Worm (Caenorhabditis elegans): ENCODE data around the gene tmem-138.
A peak's percentile ranks its signal among the peaks of the same experiment; 100 is the strongest.

The tmem-138 gene

ce11 chrII:8160916-8161315 lies 3.8 kb downstream of the tmem-138 start:
- TF ChIP-seq mab-5 (tag; optimal IDR thresholded peaks at IDR 0.05) (no peak), nhr-6 (tag; optimal IDR thresholded peaks at IDR 0.05) (no peak), lin-13 (GFP tag; optimal IDR thresholded peaks at IDR 0.05) (no peak), aly-2 (tag; optimal IDR thresholded peaks at IDR 0.05) (no peak), dmd-4 (tag; optimal IDR thresholded peaks at IDR 0.05) (no peak), elt-1 (tag; optimal IDR thresholded peaks at IDR 0.05) (no peak), lsy-2 (tag; optimal IDR thresholded peaks at IDR 0.05) (no peak), Y55F3AM.14 (GFP tag; optimal IDR thresholded peaks at IDR 0.05) (no peak)

ce11 chrII:8162120-8162648 lies 5.1 kb downstream of the tmem-138 start, which contains the start of the genes emb-27 and rrf-3:
Gene emb-27 (minus strand): TSS chrII:8162170.
Gene rrf-3 (plus strand): TSS chrII:8162465.
- TF ChIP-seq ceh-16 (tag; optimal IDR thresholded peaks at IDR 0.05) (no peak), nhr-23 (tag; optimal IDR thresholded peaks at IDR 0.05) (no peak), alr-1 (tag; optimal IDR thresholded peaks at IDR 0.05) (no peak), unc-55 (GFP tag; optimal IDR thresholded peaks at IDR 0.05) (no peak), lsy-2 (tag; optimal IDR thresholded peaks at IDR 0.05) (peak; percentile 15 to 78), ZK546.5 (tag; optimal IDR thresholded peaks at IDR 0.05) (no peak), unc-62 (GFP tag; optimal IDR thresholded peaks at IDR 0.05) (no peak), fos-1 (tag; optimal IDR thresholded peaks at IDR 0.05) (peak; percentile 22), ztf-4 (tag; optimal IDR thresholded peaks at IDR 0.05) (no peak), aly-2 (tag; optimal IDR thresholded peaks at IDR 0.05) (no peak), C34F6.9 (tag; optimal IDR thresholded peaks at IDR 0.05) (peak; percentile 92), nhr-129 (tag; optimal IDR thresholded peaks at IDR 0.05) (peak; percentile 49), nhr-77 (tag; optimal IDR thresholded peaks at IDR 0.05) (no peak), ztf-1 (GFP tag; conservative IDR thresholded peaks at IDR 0.05) (no peak), nhr-21 (tag; optimal IDR thresholded peaks at IDR 0.05) (no peak), peb-1 (tag; optimal IDR thresholded peaks at IDR 0.05) (no peak), ceh-82 (tag; optimal IDR thresholded peaks at IDR 0.05) (no peak), mab-5 (tag; optimal IDR thresholded peaks at IDR 0.05) (no peak), lin-13 (GFP tag; optimal IDR thresholded peaks at IDR 0.05) (no peak), zag-1 (tag; optimal IDR thresholded peaks at IDR 0.05) (no peak), F13H6.1 (tag; optimal IDR thresholded peaks at IDR 0.05) (no peak), nhr-12 (tag; optimal IDR thresholded peaks at IDR 0.05) (no peak), elt-1 (tag; optimal IDR thresholded peaks at IDR 0.05) (no peak), skn-1 (tag; optimal IDR thresholded peaks at IDR 0.05) (no peak)

- TF ChIP-seq ceh-16 (tag; optimal IDR thresholded peaks at IDR 0.05) (no peak), blmp-1 (tag; optimal IDR thresholded peaks at IDR 0.05; ENCODE audit: insufficient read depth) (no peak), unc-62 (GFP tag; optimal IDR thresholded peaks at IDR 0.05) (no peak), ama-1 (optimal IDR thresholded peaks at IDR 0.05) (no peak), ceh-82 (tag; optimal IDR thresholded peaks at IDR 0.05) (no peak), fos-1 (tag; optimal IDR thresholded peaks at IDR 0.05) (no peak), dmd-4 (tag; optimal IDR thresholded peaks at IDR 0.05) (no peak), nhr-129 (tag; optimal IDR thresholded peaks at IDR 0.05) (no peak), nhr-12 (tag; optimal IDR thresholded peaks at IDR 0.05) (no peak), lin-13 (GFP tag; optimal IDR thresholded peaks at IDR 0.05) (no peak), C34F6.9 (tag; optimal IDR thresholded peaks at IDR 0.05) (no peak), F13H6.1 (tag; optimal IDR thresholded peaks at IDR 0.05) (no peak), ztf-1 (GFP tag; conservative IDR thresholded peaks at IDR 0.05) (no peak), egl-27 (tag; optimal IDR thresholded peaks at IDR 0.05) (no peak), nhr-21 (tag; optimal IDR thresholded peaks at IDR 0.05) (no peak), Y55F3AM.14 (GFP tag; optimal IDR thresholded peaks at IDR 0.05) (no peak), elt-1 (tag; optimal IDR thresholded peaks at IDR 0.05) (no peak)
Measured at ce11 chrII:8169283-8169682, 12.2 kb downstream of the tmem-138 start, which contains the start of gene T05C12.15. Gene T05C12.15 (plus strand): TSS chrII:8169583.

DNA sequence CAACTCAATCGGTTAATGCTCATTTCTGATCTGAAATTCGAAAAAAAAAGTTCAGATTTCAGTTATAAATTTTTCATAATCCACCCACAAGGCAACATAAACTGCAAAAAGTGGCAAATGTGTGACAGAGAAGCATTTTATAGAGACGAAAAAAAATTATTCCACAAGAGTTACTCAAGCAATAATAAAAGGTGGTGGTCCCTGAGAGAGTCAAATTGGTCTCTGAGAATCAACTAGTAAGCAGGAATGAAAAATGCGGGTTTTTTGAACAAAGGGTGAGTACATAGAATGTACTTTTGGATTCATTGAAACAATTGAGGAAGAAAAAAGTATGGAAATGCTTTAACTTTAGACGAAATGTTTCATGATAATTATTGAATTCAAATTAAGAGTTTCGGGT lies 13.3 kb downstream of the tmem-138 start, which contains the start of gene T05C12.11:
Gene T05C12.11, minus strand, starts transcription at position 101 of the 400 bp plus-strand sequence.
- TF ChIP-seq nhr-21 (tag; optimal IDR thresholded peaks at IDR 0.05) (no peak), nhr-11 (tag; optimal IDR thresholded peaks at IDR 0.05) (no peak), sma-3 (GFP tag; optimal IDR thresholded peaks at IDR 0.05) (no peak), zag-1 (tag; optimal IDR thresholded peaks at IDR 0.05) (no peak), unc-39 (tag; optimal IDR thresholded peaks at IDR 0.05) (no peak), ceh-82 (tag; optimal IDR thresholded peaks at IDR 0.05) (no peak), nhr-77 (tag; optimal IDR thresholded peaks at IDR 0.05) (no peak), lin-13 (GFP tag; optimal IDR thresholded peaks at IDR 0.05) (no peak), blmp-1 (tag; optimal IDR thresholded peaks at IDR 0.05; ENCODE audit: insufficient read depth) (no peak)

DNA sequence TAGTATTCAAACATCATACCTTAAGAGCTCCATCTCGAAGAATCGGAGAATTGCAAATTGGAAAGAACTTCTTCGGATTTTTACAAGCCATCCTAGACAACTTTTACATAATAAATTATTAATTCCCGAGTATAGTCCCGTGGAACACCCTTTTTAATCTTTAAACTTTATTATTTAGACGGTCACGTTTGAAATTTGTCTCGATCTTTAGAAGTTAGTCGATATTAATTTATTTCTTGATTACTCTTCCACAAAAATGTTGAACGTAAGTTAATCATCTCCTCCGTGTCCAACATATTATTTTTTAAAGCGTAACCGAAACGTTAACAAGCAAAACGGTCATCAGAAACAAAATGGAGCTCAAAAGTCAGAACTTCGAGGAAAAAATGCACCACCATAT lies 16.3 kb downstream of the tmem-138 start, which contains the start of the genes decr-1.3 and T05C12.1:
Gene decr-1.3, minus strand, starts transcription at position 101 of the 400 bp plus-strand sequence.
Gene T05C12.1, plus strand, starts transcription at position 232 of the 400 bp plus-strand sequence.
- no peak for TF ChIP-seq mbf-1 (tag; optimal IDR thresholded peaks at IDR 0.05)
- no peak for TF ChIP-seq nhr-237 (tag; optimal IDR thresholded peaks at IDR 0.05)
- TF ChIP-seq elt-1 (tag; optimal IDR thresholded peaks at IDR 0.05), result no peak
- no peak for TF ChIP-seq skn-1 (tag; optimal IDR thresholded peaks at IDR 0.05)
- no peak for TF ChIP-seq unc-62 (GFP tag; optimal IDR thresholded peaks at IDR 0.05)
- TF ChIP-seq F13H6.1 (tag; optimal IDR thresholded peaks at IDR 0.05), result no peak
- no peak for TF ChIP-seq egl-27 (tag; optimal IDR thresholded peaks at IDR 0.05)
